Worm (Caenorhabditis elegans): ENCODE results near the gene srlf-18.

Gene srlf-18

ce11 chrIV:11142314-11143227 lies 41.3 kb upstream of the srlf-18 start, which contains the start of gene skih-2:
Gene skih-2 (minus strand): TSS chrIV:11142364.
- TF ChIP-seq nhr-85 (tag): peak; percentile 68
- TF ChIP-seq elt-3 (tag; optimal IDR thresholded peaks at IDR 0.05): no peak
- peak; percentile 92 to 95 (median 93) for TF ChIP-seq dpl-1 (GFP tag; optimal IDR thresholded peaks at IDR 0.05)
- no peak for TF ChIP-seq pag-3 (tag; optimal IDR thresholded peaks at IDR 0.05; ENCODE audit: borderline replicate concordance, insufficient read depth)
- no peak for TF ChIP-seq egl-27 (tag; optimal IDR thresholded peaks at IDR 0.05)
- TF ChIP-seq unc-98 (GFP tag; IDR thresholded peaks at IDR 0.05): no peak
- no peak for TF ChIP-seq vab-15 (tag; optimal IDR thresholded peaks at IDR 0.05)
- peak; percentile 37 for TF ChIP-seq dsc-1 (tag; optimal IDR thresholded peaks at IDR 0.05)
- no peak for TF ChIP-seq nhr-237 (tag; optimal IDR thresholded peaks at IDR 0.05)
- TF ChIP-seq elt-2 (tag; optimal IDR thresholded peaks at IDR 0.05): no peak
- TF ChIP-seq ceh-63 (GFP tag; optimal IDR thresholded peaks at IDR 0.05): no peak
- TF ChIP-seq C16A3.4 (tag; optimal IDR thresholded peaks at IDR 0.05): peak; percentile 38
- no peak for TF ChIP-seq efl-3 (GFP tag; optimal IDR thresholded peaks at IDR 0.05)
- TF ChIP-seq nhr-47 (tag; optimal IDR thresholded peaks at IDR 0.05): peak; percentile 71
- peak; percentile 55 for TF ChIP-seq snu-23 (GFP tag; optimal IDR thresholded peaks at IDR 0.05)
- no peak for TF ChIP-seq mdl-1 (tag; optimal IDR thresholded peaks at IDR 0.05)
- TF ChIP-seq hpl-2 (GFP tag; optimal IDR thresholded peaks at IDR 0.05): no peak
- peak; percentile 40 for TF ChIP-seq irx-1 (tag; optimal IDR thresholded peaks at IDR 0.05)
- TF ChIP-seq nhr-90 (tag; optimal IDR thresholded peaks at IDR 0.05; ENCODE audit: poor library complexity): peak; percentile 32
- TF ChIP-seq efl-1 (optimal IDR thresholded peaks at IDR 0.05): peak; percentile 85 to 93
- TF ChIP-seq efl-1 (GFP tag; optimal IDR thresholded peaks at IDR 0.05 in 1 of 2): peak; percentile 95 to 99
- TF ChIP-seq ceh-90 (tag; optimal IDR thresholded peaks at IDR 0.05): no peak
- no peak for TF ChIP-seq ceh-8 (GFP tag; optimal IDR thresholded peaks at IDR 0.05)
- no peak for TF ChIP-seq pqm-1 (tag; optimal IDR thresholded peaks at IDR 0.05)
- TF ChIP-seq ceh-82 (tag; optimal IDR thresholded peaks at IDR 0.05): peak in 2 of 3 experiments; percentile 12 to 41
- no peak for TF ChIP-seq fkh-4 (tag; optimal IDR thresholded peaks at IDR 0.05; ENCODE audit: borderline replicate concordance)
- TF ChIP-seq hlh-4 (tag; optimal IDR thresholded peaks at IDR 0.05): no peak
- no peak for TF ChIP-seq grh-1 (GFP tag; IDR thresholded peaks at IDR 0.05)
- TF ChIP-seq zag-1 (tag; optimal IDR thresholded peaks at IDR 0.05): peak; percentile 58
- peak; percentile 70 for TF ChIP-seq mep-1 (tag; optimal IDR thresholded peaks at IDR 0.05)
- peak; percentile 88 for TF ChIP-seq F16B12.6 (tag; optimal IDR thresholded peaks at IDR 0.05)
- TF ChIP-seq alr-1 (tag; optimal IDR thresholded peaks at IDR 0.05; ENCODE audit: borderline replicate concordance): no peak
- no peak for TF ChIP-seq mef-2 (tag; optimal IDR thresholded peaks at IDR 0.05)
- TF ChIP-seq lin-15B (tag; optimal IDR thresholded peaks at IDR 0.05): peak; percentile 32
- TF ChIP-seq lir-3 (tag; optimal IDR thresholded peaks at IDR 0.05; ENCODE audit: poor library complexity): no peak
- no peak for TF ChIP-seq tlp-1 (tag; optimal IDR thresholded peaks at IDR 0.05)
- TF ChIP-seq unc-130 (tag; optimal IDR thresholded peaks at IDR 0.05): no peak
- TF ChIP-seq Y116A8C.19 (tag; optimal IDR thresholded peaks at IDR 0.05; ENCODE audit: borderline replicate concordance): no peak
- peak; percentile 20 for TF ChIP-seq snpc-4 (tag; optimal IDR thresholded peaks at IDR 0.05)
- TF ChIP-seq tbx-2 (tag; optimal IDR thresholded peaks at IDR 0.05): peak; percentile 49
- TF ChIP-seq sup-37 (GFP tag; optimal IDR thresholded peaks at IDR 0.05): no peak
- no peak for TF ChIP-seq ceh-88 (GFP tag; IDR thresholded peaks at IDR 0.05)
- TF ChIP-seq pax-3 (tag; optimal IDR thresholded peaks at IDR 0.05): no peak
- TF ChIP-seq isw-1 (GFP tag; IDR thresholded peaks at IDR 0.05): peak; percentile 26
- TF ChIP-seq ces-1 (GFP tag; optimal IDR thresholded peaks at IDR 0.05): no peak
- no peak for TF ChIP-seq mab-9 (GFP tag; IDR thresholded peaks at IDR 0.05)
- no peak for TF ChIP-seq fkh-8 (tag; optimal IDR thresholded peaks at IDR 0.05)
- no peak for TF ChIP-seq lin-13 (GFP tag; optimal IDR thresholded peaks at IDR 0.05)
- peak; percentile 56 for TF ChIP-seq skn-1 (tag; optimal IDR thresholded peaks at IDR 0.05)
- TF ChIP-seq nhr-19 (GFP tag; conservative IDR thresholded peaks at IDR 0.05): peak; percentile 68

All from whole organism, L1 larva.